Worm (Caenorhabditis elegans): ENCODE data around the gene str-109.

The str-109 gene

ce11 chrV:16171721-16172120 lies 9.7 kb upstream of the str-109 start, which contains the start of gene K05D4.9:
Gene K05D4.9, minus strand, starts transcription at chrV:16171821.
- TF ChIP-seq bed-3 (GFP tag; optimal IDR thresholded peaks at IDR 0.05), result no peak
- TF ChIP-seq ces-1 (GFP tag; optimal IDR thresholded peaks at IDR 0.05), result no peak
- no peak for TF ChIP-seq unc-62 (GFP tag; optimal IDR thresholded peaks at IDR 0.05)

ce11 chrV:16169026-16169425 lies 7.0 kb upstream of the str-109 start, which contains the start of gene str-111:
Gene str-111, minus strand, starts transcription at chrV:16169126.
- TF ChIP-seq ces-1 (GFP tag; optimal IDR thresholded peaks at IDR 0.05) (no peak), flh-1 (GFP tag; optimal IDR thresholded peaks at IDR 0.05) (no peak), bed-3 (GFP tag; optimal IDR thresholded peaks at IDR 0.05) (no peak), elt-1 (tag; optimal IDR thresholded peaks at IDR 0.05; ENCODE audit: borderline replicate concordance, insufficient read depth) (no peak), nhr-76 (tag; optimal IDR thresholded peaks at IDR 0.05) (no peak), pha-4 (tag; optimal IDR thresholded peaks at IDR 0.05) (no peak), hlh-1 (tag; optimal IDR thresholded peaks at IDR 0.05) (no peak), unc-120 (tag; optimal IDR thresholded peaks at IDR 0.05; ENCODE audit: poor library complexity, severe bottlenecking) (no peak), sptf-1 (tag; optimal IDR thresholded peaks at IDR 0.05) (no peak), unc-39 (tag; optimal IDR thresholded peaks at IDR 0.05) (no peak), lin-32 (GFP tag; optimal IDR thresholded peaks at IDR 0.05) (no peak), blmp-1 (tag; optimal IDR thresholded peaks at IDR 0.05) (no peak)

ce11 chrV:16165936-16166335 lies 3.9 kb upstream of the str-109 start, which contains the start of gene str-108:
Gene str-108, plus strand, starts transcription at chrV:16166236.
- no peak for TF ChIP-seq mep-1 (tag; optimal IDR thresholded peaks at IDR 0.05)
- no peak for TF ChIP-seq mls-2 (tag; optimal IDR thresholded peaks at IDR 0.05)
- TF ChIP-seq ceh-83 (GFP tag; optimal IDR thresholded peaks at IDR 0.05), result no peak
- no peak for TF ChIP-seq blmp-1 (tag; optimal IDR thresholded peaks at IDR 0.05)
- TF ChIP-seq ceh-43 (GFP tag; optimal IDR thresholded peaks at IDR 0.05), result no peak
- TF ChIP-seq tbx-8 (GFP tag; optimal IDR thresholded peaks at IDR 0.05), result no peak
- TF ChIP-seq drap-1 (GFP tag; optimal IDR thresholded peaks at IDR 0.05), result no peak
- no peak for TF ChIP-seq elt-3 (tag; optimal IDR thresholded peaks at IDR 0.05)
- no peak for TF ChIP-seq mab-5 (tag; optimal IDR thresholded peaks at IDR 0.05)
- TF ChIP-seq cnd-1 (tag; optimal IDR thresholded peaks at IDR 0.05), result no peak
- TF ChIP-seq zip-8 (tag; optimal IDR thresholded peaks at IDR 0.05), result no peak
- no peak for TF ChIP-seq ztf-11 (tag; optimal IDR thresholded peaks at IDR 0.05)
- no peak for TF ChIP-seq nhr-2 (tag; optimal IDR thresholded peaks at IDR 0.05)
- no peak for TF ChIP-seq elt-1 (tag; optimal IDR thresholded peaks at IDR 0.05; ENCODE audit: borderline replicate concordance, insufficient read depth)
- no peak for TF ChIP-seq snpc-4 (tag; optimal IDR thresholded peaks at IDR 0.05)
- no peak for TF ChIP-seq lin-32 (GFP tag; optimal IDR thresholded peaks at IDR 0.05)
- no peak for TF ChIP-seq nhr-28 (tag; optimal IDR thresholded peaks at IDR 0.05)
- no peak for TF ChIP-seq sptf-1 (tag; optimal IDR thresholded peaks at IDR 0.05)

- no peak for TF ChIP-seq mab-5 (tag; optimal IDR thresholded peaks at IDR 0.05)
These were observed 1.7 kb upstream of the str-109 start, which contains the start of gene F10A3.12 for ce11 chrV:16163719-16164118. Gene F10A3.12, plus strand, starts transcription at chrV:16164019.

- TF ChIP-seq ham-2 (GFP tag; optimal IDR thresholded peaks at IDR 0.05) (no peak), lin-13 (tag; optimal IDR thresholded peaks at IDR 0.05) (no peak), nhr-28 (tag; optimal IDR thresholded peaks at IDR 0.05) (no peak), hlh-1 (tag; optimal IDR thresholded peaks at IDR 0.05) (no peak), ceh-83 (GFP tag; optimal IDR thresholded peaks at IDR 0.05) (no peak), mab-5 (tag; optimal IDR thresholded peaks at IDR 0.05) (no peak), snpc-4 (tag; optimal IDR thresholded peaks at IDR 0.05) (no peak), ces-1 (GFP tag; optimal IDR thresholded peaks at IDR 0.05) (no peak), unc-120 (tag; optimal IDR thresholded peaks at IDR 0.05; ENCODE audit: poor library complexity, severe bottlenecking) (no peak), lsy-2 (tag; optimal IDR thresholded peaks at IDR 0.05) (no peak), unc-62 (GFP tag; optimal IDR thresholded peaks at IDR 0.05) (no peak), nhr-76 (tag; optimal IDR thresholded peaks at IDR 0.05) (no peak)
These were observed 1.9 kb downstream of the str-109 start for ce11 chrV:16160087-16160486.

ce11 chrV:16159594-16159993 lies 2.4 kb downstream of the str-109 start, which contains the start of gene F10A3.17:
Gene F10A3.17, minus strand, starts transcription at chrV:16159694.
- no peak for TF ChIP-seq bed-3 (GFP tag; optimal IDR thresholded peaks at IDR 0.05)
- no peak for TF ChIP-seq sptf-1 (tag; optimal IDR thresholded peaks at IDR 0.05)
- TF ChIP-seq M03D4.4 (tag; optimal IDR thresholded peaks at IDR 0.05), result no peak
- TF ChIP-seq cnd-1 (tag; optimal IDR thresholded peaks at IDR 0.05), result no peak
- no peak for TF ChIP-seq nhr-12 (tag; optimal IDR thresholded peaks at IDR 0.05)
